Worm (Caenorhabditis elegans) whole organism, young adult: ENCODE data around the gene asp-1.
A peak's percentile ranks its signal among the peaks of the same experiment; 100 is the strongest.

Source experiments
- C17E4.6 ChIP-seq: fragments of 200-800 bp; sonication (Bioruptor generic); IDR thresholded peaks from 2 replicates; pipeline ENCODE4 v1.3.6; 2022; ENCODE audit warnings: missing genetic modification reagents, missing genetic modification characterization, missing compliant biosample characterization
- D2030.7 ChIP-seq: fragments of 200-800 bp; sonication (Bioruptor generic); IDR thresholded peaks from 2 replicates; pipeline ENCODE4 v1.3.6; 2022; ENCODE audit warnings: missing genetic modification reagents, missing genetic modification characterization, missing compliant biosample characterization
- F23B12.7 ChIP-seq: sonication (generic microtip); optimal IDR thresholded peaks from 2 replicates; lab custom pipeline; 2017; ENCODE audit warnings: missing genetic modification characterization, mild to moderate bottlenecking, missing compliant biosample characterization, antibody characterized with exemption, moderate library complexity; ENCODE audit not compliant: insufficient read depth
- F33H1.4 ChIP-seq: fragments of 200-800 bp; sonication (Bioruptor generic); IDR thresholded peaks from 2 replicates; pipeline ENCODE4 v1.3.6; 2022; ENCODE audit warnings: missing genetic modification reagents, missing genetic modification characterization, missing compliant biosample characterization
- F39B2.1 ChIP-seq: fragments of 200-800 bp; sonication (Bioruptor generic); IDR thresholded peaks from 2 replicates; pipeline ENCODE4 v1.3.6; 2022; ENCODE audit warnings: missing genetic modification reagents, missing genetic modification characterization, missing compliant biosample characterization
- F49E8.2 ChIP-seq: sonication (generic microtip); optimal IDR thresholded peaks from 3 replicates; lab custom pipeline; 2017; ENCODE audit warnings: missing genetic modification characterization, mild to moderate bottlenecking, missing compliant biosample characterization, antibody characterized with exemption, moderate library complexity; ENCODE audit not compliant: insufficient read depth
- F57A8.1 ChIP-seq: fragments of 200-800 bp; sonication (Bioruptor generic); optimal IDR thresholded peaks from 2 replicates; lab custom pipeline; 2018; ENCODE audit warnings: mild to moderate bottlenecking, missing genetic modification characterization, moderate library complexity, missing compliant biosample characterization
- F57C9.4 ChIP-seq: sonication (generic microtip); optimal IDR thresholded peaks from 2 replicates; lab custom pipeline; 2017; ENCODE audit warnings: mild to moderate bottlenecking, missing genetic modification characterization, missing compliant biosample characterization
- K12H6.12 ChIP-seq: fragments of 200-800 bp; sonication (Bioruptor generic); optimal IDR thresholded peaks from 2 replicates; lab custom pipeline; 2018; ENCODE audit warnings: mild to moderate bottlenecking, missing genetic modification characterization, missing compliant biosample characterization
- T26A5.8 ChIP-seq: sonication (generic microtip); optimal IDR thresholded peaks from 2 replicates; lab custom pipeline; 2016; ENCODE audit warnings: missing genetic modification characterization, missing compliant biosample characterization
- Y53F4B.3 ChIP-seq: fragments of 200-800 bp; sonication (Bioruptor generic); IDR thresholded peaks from 2 replicates; pipeline ENCODE4 v1.3.6; 2022; ENCODE audit warnings: missing genetic modification reagents, missing genetic modification characterization, missing compliant biosample characterization
- Y53G8AR.9 ChIP-seq: fragments of 200-800 bp; sonication (Bioruptor generic); conservative IDR thresholded peaks from 2 replicates; pipeline ENCODE4 v1.3.6; 2022; ENCODE audit warnings: missing genetic modification reagents, missing genetic modification characterization, missing compliant biosample characterization
- Y56A3A.18 ChIP-seq: fragments of 200-800 bp; sonication (Bioruptor generic); IDR thresholded peaks from 2 replicates; pipeline ENCODE4 v1.3.6; 2022; ENCODE audit warnings: missing genetic modification reagents, missing genetic modification characterization, missing compliant biosample characterization
- ama-1 ChIP-seq, 3 experiments: fragments of 150-350 bp in 1 of 3; sonication (generic microtip) in 2 of 3; optimal IDR thresholded peaks; 2 replicates each; lab custom pipeline; 2014 to 2018; ENCODE audit warnings: missing biosample characterization in 2 of 3, missing genetic modification characterization in 2 of 3, missing genetic modification reagents in 2 of 3
- atf-7 ChIP-seq: sonication (generic microtip); optimal IDR thresholded peaks from 2 replicates; lab custom pipeline; 2017; ENCODE audit warnings: mild to moderate bottlenecking, missing genetic modification characterization, missing compliant biosample characterization
- attf-3 ChIP-seq: fragments of 200-800 bp; sonication (Bioruptor generic); conservative IDR thresholded peaks from 2 replicates; pipeline ENCODE4 v1.3.6; 2022; ENCODE audit warnings: missing genetic modification reagents, missing genetic modification characterization, missing compliant biosample characterization
- attf-5 ChIP-seq: fragments of 200-800 bp; sonication (Bioruptor generic); optimal IDR thresholded peaks from 2 replicates; lab custom pipeline; 2018; ENCODE audit warnings: mild to moderate bottlenecking, missing genetic modification characterization, missing compliant biosample characterization
- bed-1 ChIP-seq: fragments of 200-800 bp; sonication (Bioruptor generic); IDR thresholded peaks from 2 replicates; pipeline ENCODE4 v1.3.6; 2022; ENCODE audit warnings: missing genetic modification reagents, missing genetic modification characterization, missing compliant biosample characterization
- bed-2 ChIP-seq: fragments of 200-800 bp; sonication (Bioruptor generic); IDR thresholded peaks from 2 replicates; pipeline ENCODE4 v1.3.6; 2022; ENCODE audit warnings: missing genetic modification reagents, missing genetic modification characterization, missing compliant biosample characterization
- cebp-2 ChIP-seq: fragments of 200-800 bp; sonication (Bioruptor generic); IDR thresholded peaks from 2 replicates; pipeline ENCODE4 v1.3.6; 2022; ENCODE audit warnings: missing genetic modification characterization, missing compliant biosample characterization
- dox-1 ChIP-seq: fragments of 200-800 bp; sonication (Bioruptor generic); IDR thresholded peaks from 2 replicates; pipeline ENCODE4 v1.3.6; 2022; ENCODE audit warnings: missing genetic modification reagents, missing genetic modification characterization, missing compliant biosample characterization
- dpl-1 ChIP-seq: fragments of 150-350 bp; optimal IDR thresholded peaks from 2 replicates; lab custom pipeline; 2014; ENCODE audit warnings: missing biosample characterization, missing genetic modification reagents, missing genetic modification characterization
- efl-1 ChIP-seq: fragments of 150-350 bp; optimal IDR thresholded peaks from 2 replicates; lab custom pipeline; 2014; ENCODE audit warnings: missing biosample characterization, missing genetic modification reagents, missing genetic modification characterization
- egl-18 ChIP-seq: fragments of 200-800 bp; sonication (Bioruptor generic); IDR thresholded peaks from 2 replicates; pipeline ENCODE4 v1.3.6; 2022; ENCODE audit warnings: missing genetic modification reagents, missing genetic modification characterization, missing compliant biosample characterization
- ekl-4 ChIP-seq: fragments of 200-800 bp; sonication (Bioruptor generic); IDR thresholded peaks from 2 replicates; pipeline ENCODE4 v1.3.6; 2022; ENCODE audit warnings: missing genetic modification reagents, missing genetic modification characterization, missing compliant biosample characterization
- ets-4 ChIP-seq: fragments of 200-800 bp; sonication (Bioruptor generic); optimal IDR thresholded peaks from 2 replicates; lab custom pipeline; 2018; ENCODE audit warnings: mild to moderate bottlenecking, missing genetic modification characterization, missing compliant biosample characterization
- fkh-3 ChIP-seq: sonication (generic microtip); optimal IDR thresholded peaks from 2 replicates; lab custom pipeline; 2016; ENCODE audit warnings: mild to moderate bottlenecking, missing genetic modification characterization, missing compliant biosample characterization
- gei-17 ChIP-seq: fragments of 200-800 bp; sonication (Bioruptor generic); optimal IDR thresholded peaks from 2 replicates; lab custom pipeline; 2018; ENCODE audit warnings: mild to moderate bottlenecking, missing genetic modification characterization, missing compliant biosample characterization
- him-1 ChIP-seq: sonication (generic microtip); optimal IDR thresholded peaks from 2 replicates; lab custom pipeline; 2016; ENCODE audit warnings: missing genotype, missing genetic modification reagents, missing genetic modification characterization, missing compliant biosample characterization
- let-607 ChIP-seq, 2 experiments: fragments of 200-800 bp in 1 of 2; sonication (Bioruptor generic) in 1 of 2; sonication (generic microtip) in 1 of 2; optimal IDR thresholded peaks; 2 replicates each; lab custom pipeline; 2016 to 2018; ENCODE audit warnings: mild to moderate bottlenecking in 2 of 2, missing compliant biosample characterization in 2 of 2, missing genetic modification characterization in 2 of 2, moderate library complexity in 2 of 2, missing genotype in 1 of 2
- lsy-27 ChIP-seq: sonication (generic microtip); optimal IDR thresholded peaks from 2 replicates; lab custom pipeline; 2017; ENCODE audit warnings: missing genetic modification characterization, mild to moderate bottlenecking, missing compliant biosample characterization, antibody characterized with exemption, missing genotype, borderline replicate concordance; ENCODE audit not compliant: insufficient read depth
- madf-10 ChIP-seq: sonication (generic microtip); optimal IDR thresholded peaks from 2 replicates; lab custom pipeline; 2016; ENCODE audit warnings: mild to moderate bottlenecking, missing genetic modification characterization, missing compliant biosample characterization
- mxl-1 ChIP-seq: sonication (generic microtip); optimal IDR thresholded peaks from 2 replicates; lab custom pipeline; 2016; ENCODE audit warnings: missing genetic modification characterization, missing compliant biosample characterization
- nfya-1 ChIP-seq: sonication (generic microtip); optimal IDR thresholded peaks from 2 replicates; lab custom pipeline; 2017; ENCODE audit warnings: antibody characterized with exemption, missing compliant biosample characterization, missing genetic modification characterization, borderline replicate concordance; ENCODE audit not compliant: insufficient read depth
- sea-2 ChIP-seq: fragments of 200-800 bp; sonication (Bioruptor generic); IDR thresholded peaks from 2 replicates; pipeline ENCODE4 v1.3.6; 2022; ENCODE audit warnings: missing genetic modification characterization, missing compliant biosample characterization
- snpc-1.1 ChIP-seq: sonication (generic microtip); optimal IDR thresholded peaks from 2 replicates; lab custom pipeline; 2017; ENCODE audit warnings: missing genetic modification characterization, mild to moderate bottlenecking, missing compliant biosample characterization, antibody characterized with exemption, moderate library complexity, missing genotype, missing genetic modification reagents; ENCODE audit not compliant: insufficient read depth
- snpc-1.3 ChIP-seq: sonication (generic microtip); optimal IDR thresholded peaks from 2 replicates; lab custom pipeline; 2017; ENCODE audit warnings: missing genetic modification characterization, mild to moderate bottlenecking, missing compliant biosample characterization, antibody characterized with exemption, moderate library complexity, missing genotype, missing genetic modification reagents; ENCODE audit not compliant: insufficient read depth
- snpc-3.4 ChIP-seq: sonication (generic microtip); optimal IDR thresholded peaks from 2 replicates; lab custom pipeline; 2017; ENCODE audit warnings: missing genetic modification characterization, mild to moderate bottlenecking, missing compliant biosample characterization, antibody characterized with exemption, moderate library complexity, missing genotype, missing genetic modification reagents
- sptf-2 ChIP-seq: fragments of 200-800 bp; sonication (Bioruptor generic); optimal IDR thresholded peaks from 2 replicates; lab custom pipeline; 2018; ENCODE audit warnings: mild to moderate bottlenecking, missing genetic modification characterization, missing compliant biosample characterization
- tbp1 ChIP-seq: fragments of 200-800 bp; sonication (Bioruptor generic); optimal IDR thresholded peaks from 2 replicates; lab custom pipeline; 2018; ENCODE audit warnings: mild to moderate bottlenecking, missing genetic modification characterization, missing compliant biosample characterization
- unc-130 ChIP-seq: sonication (generic microtip); optimal IDR thresholded peaks from 2 replicates; lab custom pipeline; 2016; ENCODE audit warnings: missing genetic modification reagents, missing genetic modification characterization, missing compliant biosample characterization
- xnd-1 ChIP-seq: sonication (generic microtip); optimal IDR thresholded peaks from 2 replicates; lab custom pipeline; 2016; ENCODE audit warnings: missing genotype, missing genetic modification reagents, missing genetic modification characterization, missing compliant biosample characterization
- ztf-18 ChIP-seq: sonication (generic microtip); optimal IDR thresholded peaks from 2 replicates; lab custom pipeline; 2016; ENCODE audit warnings: missing genotype, mild to moderate bottlenecking, missing genetic modification characterization, missing compliant biosample characterization
- ztf-26 ChIP-seq: sonication (generic microtip); optimal IDR thresholded peaks from 2 replicates; lab custom pipeline; 2017; ENCODE audit warnings: missing genetic modification characterization, missing compliant biosample characterization
- ztf-28 ChIP-seq: fragments of 200-800 bp; sonication (Bioruptor generic); IDR thresholded peaks from 2 replicates; pipeline ENCODE4 v1.3.6; 2022; ENCODE audit warnings: missing genetic modification reagents, missing genetic modification characterization, missing compliant biosample characterization
- ztf-3 ChIP-seq: fragments of 200-800 bp; sonication (Bioruptor generic); optimal IDR thresholded peaks from 2 replicates; lab custom pipeline; 2018; ENCODE audit warnings: mild to moderate bottlenecking, missing genetic modification characterization, missing compliant biosample characterization

Gene asp-1

DNA sequence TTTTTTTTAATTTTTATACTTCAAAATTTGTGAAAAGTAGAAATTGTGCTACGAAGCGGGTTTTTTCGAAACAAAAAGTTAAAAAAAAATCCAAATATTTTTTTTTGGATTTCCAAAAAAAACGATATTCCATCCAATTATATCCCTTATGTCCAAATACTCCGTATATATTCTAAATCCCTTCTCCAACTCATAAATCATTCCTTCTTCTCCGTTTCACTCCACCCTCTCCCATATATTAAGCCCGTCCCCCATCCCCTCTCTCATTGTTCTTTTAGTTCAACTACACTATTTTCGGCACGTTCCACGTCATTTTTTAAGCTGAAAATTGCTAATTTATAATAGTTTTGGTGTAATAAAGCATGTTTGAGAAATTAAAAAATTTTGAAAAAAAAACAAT, 7.0 kb upstream of the asp-1 start:
- TF ChIP-seq ama-1 (optimal IDR thresholded peaks at IDR 0.05; lab: Kevin White, UChicago) (no peak), ama-1 (GFP tag; optimal IDR thresholded peaks at IDR 0.05; lab: Kevin White, UChicago) (no peak), snpc-1.1 (tag; lab: Kevin White, UChicago) (no peak), ztf-26 (no peak), K12H6.12 (tag; lab: Kevin White, UChicago) (no peak), bed-1 (GFP tag; lab: Robert Waterston, UW) (no peak), snpc-1.3 (tag; lab: Kevin White, UChicago) (no peak), F57C9.4 (no peak), let-607 (tag; optimal IDR thresholded peaks at IDR 0.05; lab: Kevin White, UChicago) (no peak), ekl-4 (no peak), Y56A3A.18 (GFP tag; lab: Robert Waterston, UW) (no peak), F23B12.7 (tag; lab: Kevin White, UChicago) (no peak), ets-4 (GFP tag; lab: Kevin White, UChicago) (no peak), efl-1 (GFP tag; lab: Kevin White, UChicago) (no peak)

DNA sequence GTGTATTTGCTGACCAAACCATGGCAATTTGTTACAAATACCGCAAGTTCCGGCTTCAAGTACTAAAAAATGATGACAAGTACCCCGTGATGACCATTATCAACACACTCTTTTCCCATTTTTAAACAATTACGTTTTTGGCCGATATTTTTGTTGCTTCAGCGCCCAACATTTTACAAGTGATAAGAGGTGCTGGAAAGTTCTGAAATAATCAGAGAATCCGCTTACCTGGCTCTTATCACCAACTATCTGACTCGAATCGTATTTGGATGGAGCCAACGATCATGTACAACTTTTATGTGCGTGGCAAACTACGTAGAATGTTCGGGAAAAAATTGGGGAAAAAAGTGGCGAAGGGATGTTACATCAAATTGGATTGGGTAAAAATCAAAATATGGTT, 2.7 kb upstream of the asp-1 start:
- TF ChIP-seq dpl-1: no peak
- no peak for TF ChIP-seq cebp-2 (GFP tag; lab: Robert Waterston, UW)
- TF ChIP-seq unc-130 (GFP tag; lab: Kevin White, UChicago): no peak
- no peak for TF ChIP-seq ztf-28 (GFP tag; lab: Robert Waterston, UW)
- TF ChIP-seq sea-2 (GFP tag; lab: Robert Waterston, UW): no peak
- no peak for TF ChIP-seq mxl-1 (tag; lab: Kevin White, UChicago)
- no peak for TF ChIP-seq him-1 (tag; lab: Kevin White, UChicago)
- no peak for TF ChIP-seq ztf-18
- TF ChIP-seq sptf-2 (GFP tag; lab: Kevin White, UChicago): no peak
- TF ChIP-seq madf-10 (tag; lab: Kevin White, UChicago): no peak
- TF ChIP-seq egl-18 (GFP tag; lab: Robert Waterston, UW): no peak
- TF ChIP-seq bed-2 (GFP tag; lab: Robert Waterston, UW): no peak
- no peak for TF ChIP-seq gei-17 (GFP tag; lab: Kevin White, UChicago)
- no peak for TF ChIP-seq dox-1 (GFP tag; lab: Robert Waterston, UW)
- no peak for TF ChIP-seq C17E4.6 (GFP tag; lab: Robert Waterston, UW)
- TF ChIP-seq ama-1 (optimal IDR thresholded peaks at IDR 0.05; lab: Kevin White, UChicago): no peak
- TF ChIP-seq ama-1 (GFP tag; optimal IDR thresholded peaks at IDR 0.05; lab: Kevin White, UChicago): no peak
- TF ChIP-seq attf-3 (GFP tag; lab: Robert Waterston, UW): no peak
- TF ChIP-seq Y53G8AR.9: no peak
- TF ChIP-seq tbp1: peak; percentile 21
- no peak for TF ChIP-seq snpc-1.3 (tag; lab: Kevin White, UChicago)
- no peak for TF ChIP-seq snpc-3.4 (tag; lab: Kevin White, UChicago)
- TF ChIP-seq nfya-1: no peak
- no peak for TF ChIP-seq fkh-3 (tag; lab: Kevin White, UChicago)
- no peak for TF ChIP-seq xnd-1
- TF ChIP-seq F33H1.4: no peak
- TF ChIP-seq F57A8.1: no peak
- TF ChIP-seq lsy-27 (tag; lab: Kevin White, UChicago): no peak
- no peak for TF ChIP-seq F39B2.1 (GFP tag; lab: Robert Waterston, UW)
- no peak for TF ChIP-seq D2030.7 (GFP tag; lab: Robert Waterston, UW)
- TF ChIP-seq F49E8.2 (tag; lab: Kevin White, UChicago): no peak
- no peak for TF ChIP-seq bed-1 (GFP tag; lab: Robert Waterston, UW)
- no peak for TF ChIP-seq T26A5.8
- peak; percentile 26 for TF ChIP-seq attf-5 (GFP tag; lab: Kevin White, UChicago)
- no peak for TF ChIP-seq efl-1 (GFP tag; lab: Kevin White, UChicago)
- no peak for TF ChIP-seq ztf-3
- TF ChIP-seq ztf-26: no peak
- peak; percentile 12 for TF ChIP-seq atf-7
- no peak for TF ChIP-seq Y53F4B.3
